Fruit fly (Drosophila melanogaster) whole organism, adult: ENCODE results near the gene CG43446.

ENCODE experiments used
- bab1 ChIP-seq: fragments of 200-800 bp; sonication (Bioruptor generic); optimal IDR thresholded peaks from 3 replicates; lab custom pipeline; 2019; ENCODE audit warnings: missing biosample characterization, mild to moderate bottlenecking, missing genetic modification characterization, moderate library complexity
- pad ChIP-seq: fragments of 200-800 bp; sonication (Bioruptor generic); optimal IDR thresholded peaks from 3 replicates; lab custom pipeline; 2017; ENCODE audit warnings: missing biosample characterization, missing genetic modification characterization, mild to moderate bottlenecking, moderate library complexity, missing genetic modification reagents

dm6 chr3R:20955932-20956636 lies 31.7 kb downstream of the CG43446 start:
- TF ChIP-seq bab1 (GFP tag; lab: Kevin White, UChicago) (no peak), pad (GFP tag; lab: Kevin White, UChicago) (no peak)
